Fruit fly (Drosophila melanogaster) S2 (cell line): ENCODE data around the gene Hr38.

ENCODE experiments used
- CG8478 ChIP-seq: fragments of >200 bp; optimal IDR thresholded peaks from 2 replicates; lab custom pipeline; 2018
- CTCF ChIP-seq, 2 experiments: fragments of >200 bp; optimal IDR thresholded peaks; 2 replicates each; lab custom pipeline; 2018

- no peak for TF ChIP-seq CG8478 (lab: Kevin White, UChicago)
- no peak for TF ChIP-seq CTCF (optimal IDR thresholded peaks at IDR 0.05; lab: Kevin White, UChicago)
These were observed 9.6 kb upstream of the Hr38 start for dm6 chr2L:20724024-20724423.
